Fruit fly (Drosophila melanogaster): ENCODE data around the gene CG10663.

CG10663 gene

DNA sequence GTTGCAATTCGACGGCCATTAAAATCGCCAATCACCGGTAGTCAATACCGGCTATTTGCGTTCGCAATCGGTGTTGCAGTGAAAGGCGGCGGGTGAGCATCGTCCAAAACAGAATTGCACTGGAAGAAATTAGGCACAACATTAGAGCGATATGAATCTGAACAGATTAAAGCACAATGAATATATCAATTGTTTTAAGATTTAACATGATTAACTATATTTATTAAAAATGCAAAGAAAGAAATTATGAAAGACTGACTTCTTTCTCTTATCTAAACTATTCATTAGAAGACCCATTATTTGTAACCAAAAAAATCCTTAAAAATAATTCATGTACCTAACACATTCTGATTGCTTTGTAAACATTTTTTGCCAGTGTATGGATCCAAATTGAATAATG is 37.3 kb downstream of the CG10663 start (continued):
- TF ChIP-seq CG1621 (tag; optimal IDR thresholded peaks at IDR 0.05) (no peak), Hr4 (GFP tag; optimal IDR thresholded peaks at IDR 0.05) (peak; percentile 17), CG10631 (GFP tag; optimal IDR thresholded peaks at IDR 0.05) (no peak), CG8119 (GFP tag; IDR thresholded peaks at IDR 0.05) (peak; percentile 40; the same call in 1 of the 3 replicates), CG9139 (GFP tag; optimal IDR thresholded peaks at IDR 0.05) (no peak), net (GFP tag; optimal IDR thresholded peaks at IDR 0.05) (no peak), Eip78C (GFP tag) (peak; percentile 68)

DNA sequence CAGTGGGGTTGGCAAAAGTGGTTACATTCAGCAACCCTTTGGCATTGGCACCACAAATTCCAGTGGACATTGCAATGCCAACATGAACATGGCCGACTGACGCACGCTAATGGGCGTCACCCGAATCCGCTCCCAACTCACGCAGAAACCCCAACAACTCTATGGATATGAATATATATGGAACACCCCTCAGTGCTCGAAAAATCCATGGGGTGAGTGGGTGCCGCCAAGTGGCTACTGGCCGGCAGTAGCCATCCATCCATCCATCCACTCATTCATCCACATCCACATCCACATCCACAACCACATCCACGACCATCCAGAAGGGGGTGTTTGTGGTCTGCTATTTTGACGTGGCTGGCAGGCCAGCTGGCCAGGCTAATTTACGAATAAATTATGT is 37.8 kb downstream of the CG10663 start:
- TF ChIP-seq dac (GFP tag; optimal IDR thresholded peaks at IDR 0.05) (no peak), CG8632 (GFP tag; optimal IDR thresholded peaks at IDR 0.05) (no peak), cyc (GFP tag; optimal IDR thresholded peaks at IDR 0.05) (no peak), CG4318 (GFP tag; optimal IDR thresholded peaks at IDR 0.05) (no peak), achi (GFP tag; optimal IDR thresholded peaks at IDR 0.05) (no peak), CG11294 (GFP tag; IDR thresholded peaks at IDR 0.05) (no peak), Blimp-1 (GFP tag; optimal IDR thresholded peaks at IDR 0.05) (no peak), Smox (GFP tag; optimal IDR thresholded peaks at IDR 0.05) (no peak), svp (GFP tag) (no peak), CG9139 (GFP tag; optimal IDR thresholded peaks at IDR 0.05) (no peak), CG3032 (tag; optimal IDR thresholded peaks at IDR 0.05) (no peak), CG11762 (GFP tag; optimal IDR thresholded peaks at IDR 0.05; ENCODE audit: insufficient read depth) (no peak), spab (GFP tag; optimal IDR thresholded peaks at IDR 0.05) (no peak), CG8119 (GFP tag; IDR thresholded peaks at IDR 0.05) (no peak), Lpt (GFP tag; optimal IDR thresholded peaks at IDR 0.05) (no peak), CG3919 (GFP tag; optimal IDR thresholded peaks at IDR 0.05) (no peak)

DNA sequence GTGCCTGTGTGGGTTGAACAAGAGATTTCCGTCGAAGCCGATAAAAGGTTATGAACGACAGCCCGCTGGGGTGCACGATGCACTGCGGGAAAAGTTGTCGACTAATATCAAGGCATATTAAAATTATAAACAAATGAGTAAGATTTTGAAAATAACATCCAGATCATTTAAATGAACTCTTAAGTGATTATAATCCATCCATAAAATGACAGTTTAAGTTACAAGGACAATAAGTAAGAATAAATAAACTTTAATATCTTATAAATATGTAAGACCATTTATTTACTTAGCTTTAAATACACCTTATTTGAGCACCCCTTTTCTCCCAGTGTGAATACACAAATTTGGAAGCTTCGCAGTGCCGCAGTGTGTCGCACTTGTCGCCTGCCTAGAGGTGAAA is 40.8 kb downstream of the CG10663 start:
- TF ChIP-seq CG16779 (tag; optimal IDR thresholded peaks at IDR 0.05): no peak
- no peak for TF ChIP-seq Hr4 (GFP tag; optimal IDR thresholded peaks at IDR 0.05)
- TF ChIP-seq Ets21C (GFP tag; optimal IDR thresholded peaks at IDR 0.05): no peak
- no peak for TF ChIP-seq CG1621 (tag; optimal IDR thresholded peaks at IDR 0.05)
- no peak for TF ChIP-seq CG7368 (GFP tag; optimal IDR thresholded peaks at IDR 0.05)
- TF ChIP-seq topi (GFP tag; optimal IDR thresholded peaks at IDR 0.05): no peak
- peak; percentile 11 for TF ChIP-seq CG3032 (tag; optimal IDR thresholded peaks at IDR 0.05)
- no peak for TF ChIP-seq CG8319 (GFP tag; optimal IDR thresholded peaks at IDR 0.05)
- no peak for TF ChIP-seq Hr39 (GFP tag; optimal IDR thresholded peaks at IDR 0.05)
- no peak for TF ChIP-seq Lpt (GFP tag; optimal IDR thresholded peaks at IDR 0.05)
- TF ChIP-seq Sox102F (GFP tag; optimal IDR thresholded peaks at IDR 0.05): no peak
- no peak for TF ChIP-seq Blimp-1 (GFP tag; optimal IDR thresholded peaks at IDR 0.05)
- peak; percentile 28 for TF ChIP-seq svp (GFP tag)
- no peak for TF ChIP-seq CG32006 (GFP tag; optimal IDR thresholded peaks at IDR 0.05)
- TF ChIP-seq CG31627 (GFP tag; optimal IDR thresholded peaks at IDR 0.05): no peak
- TF ChIP-seq eg (GFP tag; IDR thresholded peaks at IDR 0.05): no peak
- no peak for TF ChIP-seq Eip75B (GFP tag; optimal IDR thresholded peaks at IDR 0.05)
- TF ChIP-seq spab (GFP tag; optimal IDR thresholded peaks at IDR 0.05): no peak
- no peak for TF ChIP-seq acj6 (GFP tag; optimal IDR thresholded peaks at IDR 0.05)
- no peak for TF ChIP-seq lz (GFP tag; optimal IDR thresholded peaks at IDR 0.05)
- TF ChIP-seq Smox (GFP tag; optimal IDR thresholded peaks at IDR 0.05): no peak
- TF ChIP-seq CG10631 (GFP tag; optimal IDR thresholded peaks at IDR 0.05): no peak
- no peak for TF ChIP-seq pdm3 (GFP tag; optimal IDR thresholded peaks at IDR 0.05)
- TF ChIP-seq CG4318 (GFP tag; optimal IDR thresholded peaks at IDR 0.05): no peak
- no peak for TF ChIP-seq fd85E (GFP tag; optimal IDR thresholded peaks at IDR 0.05)
- peak; percentile 68 for TF ChIP-seq Eip78C (GFP tag)
- no peak for TF ChIP-seq CG9139 (GFP tag; optimal IDR thresholded peaks at IDR 0.05)
- no peak for TF ChIP-seq dac (GFP tag; optimal IDR thresholded peaks at IDR 0.05)
- no peak for TF ChIP-seq Sox14 (GFP tag; optimal IDR thresholded peaks at IDR 0.05)
- peak; percentile 13 for TF ChIP-seq CG10669 (GFP tag; optimal IDR thresholded peaks at IDR 0.05)
- TF ChIP-seq CG6854 (GFP tag; optimal IDR thresholded peaks at IDR 0.05): no peak
- no peak for TF ChIP-seq Hr38 (GFP tag; optimal IDR thresholded peaks at IDR 0.05)
- TF ChIP-seq net (GFP tag; optimal IDR thresholded peaks at IDR 0.05): no peak
- TF ChIP-seq CG8119 (GFP tag; IDR thresholded peaks at IDR 0.05): no peak
- no peak for TF ChIP-seq CG34406 (GFP tag; optimal IDR thresholded peaks at IDR 0.05)
- no peak for TF ChIP-seq vri (GFP tag; optimal IDR thresholded peaks at IDR 0.05)
- no peak for TF ChIP-seq Sox15 (GFP tag; optimal IDR thresholded peaks at IDR 0.05)
- no peak for TF ChIP-seq CG6163 (GFP tag; IDR thresholded peaks at IDR 0.05)
- TF ChIP-seq Ets96B (tag; optimal IDR thresholded peaks at IDR 0.05): no peak
- TF ChIP-seq esn (GFP tag; optimal IDR thresholded peaks at IDR 0.05): peak; percentile 4
- TF ChIP-seq CG6276 (GFP tag; optimal IDR thresholded peaks at IDR 0.05): no peak
- no peak for TF ChIP-seq OdsH (GFP tag; optimal IDR thresholded peaks at IDR 0.05)
